Worm (Caenorhabditis elegans) whole organism, L4 larva: Measurements from ENCODE around the gene C35A5.10.

Experiments
- D1046.2 ChIP-seq: fragments of 200-800 bp; sonication (Bioruptor generic); IDR thresholded peaks from 2 replicates; pipeline ENCODE4 v1.3.6; 2022; ENCODE audit warnings: missing genetic modification characterization, missing compliant biosample characterization
- F49E8.2 ChIP-seq: sonication (generic microtip); optimal IDR thresholded peaks from 2 replicates; lab custom pipeline; 2016; ENCODE audit warnings: missing compliant biosample characterization, mild to moderate bottlenecking, missing genetic modification characterization, borderline replicate concordance
- R02D3.7 ChIP-seq: fragments of 150-350 bp; sonication (generic microtip); optimal IDR thresholded peaks from 3 replicates; lab custom pipeline; 2014; ENCODE audit warnings: missing biosample characterization, missing genetic modification characterization
- Y48G9A.11 ChIP-seq: fragments of 200-800 bp; sonication (Bioruptor generic); IDR thresholded peaks from 2 replicates; pipeline ENCODE4 v1.3.6; 2022; ENCODE audit warnings: missing genetic modification reagents, missing genetic modification characterization, missing compliant biosample characterization
- Y75B8A.6 ChIP-seq: fragments of 200-800 bp; sonication (Bioruptor generic); IDR thresholded peaks from 2 replicates; pipeline ENCODE4 v1.3.6; 2022; ENCODE audit warnings: missing genetic modification reagents, missing genetic modification characterization, missing compliant biosample characterization
- aha-1 ChIP-seq: fragments of 150-350 bp; peaks from one replicate; lab custom pipeline; 2014; ENCODE audit warnings: missing biosample characterization, missing genetic modification characterization
- aly-2 ChIP-seq: sonication (generic microtip); optimal IDR thresholded peaks from 2 replicates; lab custom pipeline; 2018; ENCODE audit warnings: missing biosample characterization, missing genetic modification characterization
- ama-1 ChIP-seq: fragments of 150-350 bp; optimal IDR thresholded peaks from 2 replicates; lab custom pipeline; 2014; ENCODE audit warnings: inconsistent platforms, mixed read lengths
- arid-1 ChIP-seq: fragments of 200-800 bp; sonication (Bioruptor generic); conservative IDR thresholded peaks from 2 replicates; pipeline ENCODE4 v1.3.6; 2022; ENCODE audit warnings: missing genetic modification reagents, missing genetic modification characterization, missing compliant biosample characterization
- ceh-20 ChIP-seq: fragments of 200-800 bp; sonication (Bioruptor generic); IDR thresholded peaks from 2 replicates; pipeline ENCODE4 v1.3.6; 2022; ENCODE audit warnings: missing genetic modification reagents, missing genetic modification characterization, missing compliant biosample characterization
- ceh-62 ChIP-seq: sonication (generic microtip); optimal IDR thresholded peaks from 2 replicates; lab custom pipeline; 2017; ENCODE audit warnings: missing biosample characterization, missing genetic modification characterization
- ces-1 ChIP-seq: fragments of 150-350 bp; sonication (generic microtip); optimal IDR thresholded peaks from 4 replicates; lab custom pipeline; 2014; ENCODE audit warnings: missing biosample characterization, missing genetic modification reagents, missing genetic modification characterization
- cey-2 ChIP-seq: sonication (generic microtip); optimal IDR thresholded peaks from 3 replicates; lab custom pipeline; 2017; ENCODE audit warnings: missing genetic modification characterization, mild to moderate bottlenecking, missing compliant biosample characterization, antibody characterized with exemption, borderline replicate concordance; ENCODE audit not compliant: insufficient read depth
- daf-16 ChIP-seq, 3 experiments: sonication (generic microtip); optimal IDR thresholded peaks; 2 replicates each; lab custom pipeline; 2016 to 2017; ENCODE audit warnings: missing genetic modification characterization in 3 of 3, missing genetic modification reagents in 3 of 3, mild to moderate bottlenecking in 2 of 3, missing compliant biosample characterization in 2 of 3, missing biosample characterization in 1 of 3, moderate library complexity in 1 of 3
- daf-19 ChIP-seq: fragments of 200-800 bp; sonication (Bioruptor generic); conservative IDR thresholded peaks from 2 replicates; pipeline ENCODE4 v1.3.6; 2022; ENCODE audit warnings: missing genetic modification characterization, missing compliant biosample characterization
- dmd-6 ChIP-seq: fragments of 200-800 bp; sonication (Bioruptor generic); IDR thresholded peaks from 2 replicates; pipeline ENCODE4 v1.3.6; 2022; ENCODE audit warnings: missing genetic modification reagents, missing genetic modification characterization, missing compliant biosample characterization
- dmd-8 ChIP-seq: fragments of 200-800 bp; sonication (Bioruptor generic); IDR thresholded peaks from 2 replicates; pipeline ENCODE4 v1.3.6; 2022; ENCODE audit warnings: missing genetic modification characterization, missing compliant biosample characterization
- dpl-1 ChIP-seq: fragments of 150-350 bp; optimal IDR thresholded peaks from 2 replicates; lab custom pipeline; 2014; ENCODE audit warnings: missing biosample characterization, missing genetic modification reagents, missing genetic modification characterization
- dve-1 ChIP-seq: sonication (generic microtip); optimal IDR thresholded peaks from 2 replicates; lab custom pipeline; 2017; ENCODE audit warnings: antibody characterized with exemption, mild to moderate bottlenecking, missing genetic modification characterization, missing compliant biosample characterization; ENCODE audit not compliant: insufficient read depth
- egl-27 ChIP-seq: sonication (generic microtip); optimal IDR thresholded peaks from 3 replicates; lab custom pipeline; 2017; ENCODE audit warnings: missing biosample characterization, missing genetic modification reagents, missing genetic modification characterization
- hif-1 ChIP-seq, 2 experiments: sonication (generic microtip); optimal IDR thresholded peaks; 2 replicates each; lab custom pipeline; 2016 to 2017; ENCODE audit warnings: missing compliant biosample characterization in 2 of 2, missing genetic modification characterization in 2 of 2, missing genetic modification reagents in 2 of 2, missing genotype in 2 of 2, mild to moderate bottlenecking in 1 of 2
- hlh-11 ChIP-seq: fragments of 200-800 bp; sonication (Bioruptor generic); optimal IDR thresholded peaks from 2 replicates; lab custom pipeline; 2018; ENCODE audit warnings: mild to moderate bottlenecking, missing genetic modification characterization, missing compliant biosample characterization
- hlh-30 ChIP-seq: sonication (generic microtip); optimal IDR thresholded peaks from 2 replicates; lab custom pipeline; 2017; ENCODE audit warnings: antibody characterized with exemption, mild to moderate bottlenecking, missing genetic modification characterization, missing compliant biosample characterization; ENCODE audit not compliant: insufficient read depth
- lim-7 ChIP-seq: fragments of 200-800 bp; sonication (Bioruptor generic); IDR thresholded peaks from 2 replicates; pipeline ENCODE4 v1.3.6; 2022; ENCODE audit warnings: missing genetic modification characterization, missing compliant biosample characterization
- lin-13 ChIP-seq: fragments of 150-350 bp; optimal IDR thresholded peaks from 2 replicates; lab custom pipeline; 2014; ENCODE audit warnings: missing biosample characterization, missing genetic modification reagents, missing genetic modification characterization
- lin-38 ChIP-seq: fragments of 200-800 bp; sonication (Bioruptor generic); IDR thresholded peaks from 2 replicates; pipeline ENCODE4 v1.3.6; 2022; ENCODE audit warnings: missing genetic modification reagents, missing genetic modification characterization, missing compliant biosample characterization
- lsy-2 ChIP-seq, 2 experiments: fragments of 150-350 bp in 1 of 2; sonication (generic microtip) in 1 of 2; optimal IDR thresholded peaks; 2 replicates each; lab custom pipeline; 2014 to 2017; ENCODE audit warnings: missing biosample characterization in 2 of 2, missing genetic modification characterization in 2 of 2
- madf-5 ChIP-seq, 2 experiments: fragments of 200-800 bp; sonication (Bioruptor generic); IDR thresholded peaks; 2 replicates each; pipeline ENCODE4 v1.3.6; 2022; ENCODE audit warnings: missing compliant biosample characterization in 2 of 2, missing genetic modification characterization in 2 of 2
- mdl-1 ChIP-seq, 2 experiments: fragments of 150-350 bp in 1 of 2; sonication (generic microtip) in 1 of 2; optimal IDR thresholded peaks; 2 replicates each; lab custom pipeline; 2014 to 2017; ENCODE audit warnings: missing biosample characterization in 2 of 2, missing genetic modification characterization in 2 of 2
- mxl-3 ChIP-seq: fragments of 200-800 bp; sonication (Bioruptor generic); optimal IDR thresholded peaks from 2 replicates; lab custom pipeline; 2018; ENCODE audit warnings: mild to moderate bottlenecking, missing genetic modification characterization, missing compliant biosample characterization
- nhr-102 ChIP-seq: sonication (generic microtip); optimal IDR thresholded peaks from 2 replicates; lab custom pipeline; 2016; ENCODE audit warnings: mild to moderate bottlenecking, missing genetic modification characterization, moderate library complexity, missing compliant biosample characterization
- nhr-111 ChIP-seq: fragments of 200-800 bp; sonication (Bioruptor generic); optimal IDR thresholded peaks from 2 replicates; lab custom pipeline; 2018; ENCODE audit warnings: mild to moderate bottlenecking, missing genetic modification characterization, missing compliant biosample characterization
- nhr-25 ChIP-seq: sonication (generic microtip); optimal IDR thresholded peaks from 2 replicates; lab custom pipeline; 2017; ENCODE audit warnings: missing genetic modification characterization, mild to moderate bottlenecking, missing compliant biosample characterization, antibody characterized with exemption, moderate library complexity, borderline replicate concordance; ENCODE audit not compliant: insufficient read depth
- nhr-28 ChIP-seq: fragments of 150-350 bp; optimal IDR thresholded peaks from 2 replicates; lab custom pipeline; 2014; ENCODE audit warnings: missing biosample characterization, missing genetic modification characterization
- nhr-41 ChIP-seq: fragments of 200-800 bp; sonication (Bioruptor generic); IDR thresholded peaks from 2 replicates; pipeline ENCODE4 v1.3.6; 2022; ENCODE audit warnings: missing genetic modification reagents, missing genetic modification characterization, missing compliant biosample characterization
- nhr-76 ChIP-seq: fragments of 150-350 bp; optimal IDR thresholded peaks from 2 replicates; lab custom pipeline; 2014; ENCODE audit warnings: missing biosample characterization, missing genetic modification characterization
- nhr-77 ChIP-seq: fragments of 150-350 bp; optimal IDR thresholded peaks from 2 replicates; lab custom pipeline; 2014; ENCODE audit warnings: missing biosample characterization, missing genetic modification characterization
- rbr-2 ChIP-seq: sonication (generic microtip); optimal IDR thresholded peaks from 2 replicates; lab custom pipeline; 2016; ENCODE audit warnings: missing genotype, missing genetic modification characterization, missing compliant biosample characterization
- saeg-2 ChIP-seq: fragments of 200-800 bp; sonication (Bioruptor generic); IDR thresholded peaks from 2 replicates; pipeline ENCODE4 v1.3.6; 2022; ENCODE audit warnings: missing genetic modification reagents, missing genetic modification characterization, missing compliant biosample characterization
- skn-1 ChIP-seq: fragments of 150-350 bp; optimal IDR thresholded peaks from 2 replicates; lab custom pipeline; 2014; ENCODE audit warnings: missing biosample characterization, missing genetic modification characterization
- spr-3 ChIP-seq: fragments of 200-800 bp; sonication (Bioruptor generic); optimal IDR thresholded peaks from 2 replicates; lab custom pipeline; 2018; ENCODE audit warnings: mild to moderate bottlenecking, missing genetic modification characterization, missing compliant biosample characterization
- tag-97 ChIP-seq: fragments of 200-800 bp; sonication (Bioruptor generic); IDR thresholded peaks from 2 replicates; pipeline ENCODE4 v1.3.6; 2022; ENCODE audit warnings: missing genetic modification characterization, missing compliant biosample characterization
- unc-130 ChIP-seq: sonication (generic microtip); optimal IDR thresholded peaks from 2 replicates; lab custom pipeline; 2016; ENCODE audit warnings: missing genetic modification reagents, missing genetic modification characterization, missing compliant biosample characterization
- unc-39 ChIP-seq: sonication (generic microtip); optimal IDR thresholded peaks from 2 replicates; lab custom pipeline; 2017; ENCODE audit warnings: missing biosample characterization, missing genetic modification characterization
- unc-62 ChIP-seq, 3 experiments: fragments of 150-350 bp in 1 of 3; sonication (generic microtip); optimal IDR thresholded peaks in 2 of 3; peaks in 1 of 3; 1 replicate in 1 of 3; 2 replicates in 2 of 3; lab custom pipeline; 2014 to 2017; ENCODE audit warnings: missing biosample characterization in 3 of 3, missing genetic modification characterization in 3 of 3, missing genetic modification reagents in 3 of 3, missing genotype in 1 of 3
- zfp-2 ChIP-seq: sonication (generic microtip); optimal IDR thresholded peaks from 2 replicates; lab custom pipeline; 2016; ENCODE audit warnings: mild to moderate bottlenecking, missing genetic modification characterization, missing compliant biosample characterization

Gene C35A5.10

DNA sequence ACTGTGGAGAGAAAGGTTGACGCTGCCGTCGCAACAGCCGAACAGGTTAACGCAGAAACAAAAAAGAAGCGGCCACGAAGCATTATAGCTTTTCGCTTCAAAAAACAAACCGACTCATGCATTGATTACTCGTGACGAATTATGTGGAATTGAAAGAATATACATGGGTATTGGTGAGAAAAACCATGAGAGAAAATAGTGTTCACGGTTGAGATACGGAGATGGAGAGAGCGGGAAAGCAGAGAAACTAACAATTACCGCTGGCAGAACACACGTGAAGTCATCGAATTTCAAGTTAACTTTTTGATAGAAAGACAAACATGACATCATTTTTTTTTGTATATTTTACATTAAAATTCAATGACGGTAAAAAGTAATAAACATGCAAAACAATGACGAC lies 31.3 kb downstream of the C35A5.10 start (continued):
- TF ChIP-seq unc-130 (GFP tag; lab: Kevin White, UChicago) = no peak
- no peak for TF ChIP-seq saeg-2 (GFP tag; lab: Robert Waterston, UW)
- no peak for TF ChIP-seq D1046.2
- TF ChIP-seq hlh-30 (tag; lab: Kevin White, UChicago) = peak; percentile 79
- no peak for TF ChIP-seq rbr-2 (tag; lab: Kevin White, UChicago)
- no peak for TF ChIP-seq Y75B8A.6 (GFP tag; lab: Robert Waterston, UW)
- peak; percentile 61 for TF ChIP-seq dve-1 (tag; lab: Kevin White, UChicago)
- no peak for TF ChIP-seq F49E8.2 (tag; lab: Kevin White, UChicago)
- peak in 1 of 2 experiments; percentile 71 for TF ChIP-seq mdl-1 (tag; optimal IDR thresholded peaks at IDR 0.05; lab: Kevin White, UChicago)
- TF ChIP-seq daf-19 = no peak
- no peak for TF ChIP-seq ceh-62 (tag; lab: Kevin White, UChicago)
- no peak for TF ChIP-seq unc-39 (tag; lab: Kevin White, UChicago)
- TF ChIP-seq daf-16 (GFP tag; optimal IDR thresholded peaks at IDR 0.05; lab: Kevin White, UChicago) = no peak
- TF ChIP-seq daf-16 (tag; optimal IDR thresholded peaks at IDR 0.05; lab: Kevin White, UChicago) = peak; percentile 39
- no peak for TF ChIP-seq spr-3 (GFP tag; lab: Kevin White, UChicago)
- no peak for TF ChIP-seq unc-62 (GFP tag; optimal IDR thresholded peaks at IDR 0.05 in 1 of 2; lab: Kevin White, UChicago)
- TF ChIP-seq unc-62 (tag; optimal IDR thresholded peaks at IDR 0.05; lab: Kevin White, UChicago) = no peak
- no peak for TF ChIP-seq nhr-25 (tag; lab: Kevin White, UChicago)
- no peak for TF ChIP-seq arid-1 (GFP tag; lab: Robert Waterston, UW)
- peak; percentile 19 for TF ChIP-seq mxl-3 (GFP tag; lab: Kevin White, UChicago)
- no peak for TF ChIP-seq tag-97 (GFP tag; lab: Robert Waterston, UW)
- TF ChIP-seq R02D3.7 = no peak
- TF ChIP-seq lin-38 (GFP tag; lab: Robert Waterston, UW) = peak; percentile 29
- peak; percentile 1 for TF ChIP-seq dpl-1
- no peak for TF ChIP-seq zfp-2 (tag; lab: Kevin White, UChicago)
- peak; percentile 36 for TF ChIP-seq hlh-11 (tag; lab: Kevin White, UChicago)
- no peak for TF ChIP-seq skn-1
- TF ChIP-seq lsy-2 (tag; optimal IDR thresholded peaks at IDR 0.05; lab: Kevin White, UChicago) = peak in 1 of 2 experiments; percentile 48

DNA sequence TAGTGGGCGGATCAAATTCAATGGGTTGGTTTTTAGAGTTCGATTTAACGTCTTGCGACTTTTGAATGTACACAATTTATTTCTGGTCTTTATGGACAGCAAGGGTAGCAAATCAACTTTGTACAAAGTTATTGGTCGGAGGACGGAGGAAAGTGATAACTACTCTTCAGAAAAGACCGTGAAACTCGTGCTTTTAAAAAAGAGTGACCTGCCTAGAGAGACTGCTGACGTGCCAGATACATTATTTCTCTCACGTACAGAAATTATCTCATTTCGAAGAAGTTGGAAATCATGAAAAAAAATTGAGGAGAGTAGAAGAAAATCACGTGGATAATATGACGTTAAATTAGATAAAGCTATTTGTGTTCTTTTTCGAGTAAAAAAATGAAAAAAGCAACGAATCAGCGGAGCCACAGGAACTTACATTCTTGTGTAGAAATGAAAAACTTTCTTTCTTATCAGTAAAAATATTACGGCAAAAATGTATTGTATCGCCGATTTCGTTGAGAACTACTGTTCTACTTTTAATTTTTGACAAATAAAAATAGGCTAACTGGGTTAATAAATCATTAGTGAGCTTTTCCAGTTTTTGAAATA lies 32.2 kb downstream of the C35A5.10 start, which contains the start of gene ppm-1.A:
ppm-1.A (minus strand) TSS at position 294 of the 597 bp plus-strand sequence.
- TF ChIP-seq D1046.2 (no peak), dmd-6 (GFP tag; lab: Robert Waterston, UW) (peak; percentile 46), nhr-76 (tag; lab: Kevin White, UChicago) (no peak), daf-19 (no peak), madf-5 (GFP tag; IDR thresholded peaks at IDR 0.05; lab: Robert Waterston, UW) (no peak), nhr-111 (no peak), lim-7 (GFP tag; lab: Robert Waterston, UW) (no peak), aha-1 (tag; lab: Kevin White, UChicago) (no peak), ces-1 (no peak), ceh-62 (tag; lab: Kevin White, UChicago) (no peak), spr-3 (GFP tag; lab: Kevin White, UChicago) (no peak), aly-2 (no peak), lin-13 (GFP tag; lab: Kevin White, UChicago) (no peak), nhr-102 (tag; lab: Kevin White, UChicago) (no peak), ceh-20 (GFP tag; lab: Robert Waterston, UW) (peak; percentile 20; the same call in 1 of the 2 replicates), lin-38 (GFP tag; lab: Robert Waterston, UW) (no peak), egl-27 (tag; lab: Kevin White, UChicago) (no peak), mxl-3 (GFP tag; lab: Kevin White, UChicago) (no peak), hif-1 (tag; optimal IDR thresholded peaks at IDR 0.05; lab: Kevin White, UChicago) (peak in 1 of 2 experiments; percentile 63), dmd-8 (GFP tag; lab: Robert Waterston, UW) (no peak), daf-16 (GFP tag; optimal IDR thresholded peaks at IDR 0.05; lab: Kevin White, UChicago) (no peak), daf-16 (tag; optimal IDR thresholded peaks at IDR 0.05; lab: Kevin White, UChicago) (no peak), dve-1 (tag; lab: Kevin White, UChicago) (peak; percentile 30), nhr-77 (tag; lab: Kevin White, UChicago) (peak; percentile 54), cey-2 (tag; lab: Kevin White, UChicago) (no peak), ama-1 (lab: Kevin White, UChicago) (peak; percentile 18), nhr-41 (GFP tag; lab: Robert Waterston, UW) (no peak), Y48G9A.11 (no peak), nhr-28 (tag; lab: Kevin White, UChicago) (peak; percentile 64), lsy-2 (tag; optimal IDR thresholded peaks at IDR 0.05; lab: Kevin White, UChicago) (peak in 1 of 2 experiments; percentile 21), dpl-1 (no peak)
